Fruit fly (Drosophila melanogaster): ENCODE data around the gene Ubr3.

The Ubr3 gene

DNA sequence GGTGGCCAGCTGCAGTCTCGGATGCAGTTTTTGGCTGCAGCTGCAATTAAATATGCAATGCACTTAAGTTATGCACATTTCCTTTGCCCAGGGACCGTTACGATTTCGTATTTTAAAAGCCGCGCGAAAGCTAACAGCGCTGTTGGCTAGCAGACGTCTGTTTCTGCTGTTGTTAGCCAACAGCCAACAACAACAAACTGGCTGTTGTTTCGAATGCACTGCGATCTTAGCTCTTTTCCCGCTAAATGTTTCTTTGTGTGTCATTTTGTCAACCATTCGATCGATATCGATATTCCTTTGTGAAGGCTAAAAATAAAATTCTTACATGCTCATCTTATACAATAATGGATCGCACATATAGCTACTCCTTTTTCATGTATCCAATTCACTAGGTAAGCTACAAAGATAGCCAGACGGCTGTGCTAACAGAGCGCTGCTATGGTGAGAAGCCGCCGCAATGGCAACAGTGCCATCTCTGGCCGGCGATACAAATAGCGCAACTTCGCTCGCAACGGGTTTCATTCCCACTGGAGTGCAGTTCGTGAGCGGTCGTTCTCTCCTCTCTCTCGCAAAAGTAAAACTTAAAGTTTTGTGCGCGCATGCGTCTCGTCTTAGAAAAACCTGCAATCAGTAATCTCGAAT, 33.6 kb downstream of the Ubr3 start (continued):
- no peak for TF ChIP-seq exex (tag; optimal IDR thresholded peaks at IDR 0.05)
- TF ChIP-seq scrt (GFP tag; optimal IDR thresholded peaks at IDR 0.05) = no peak
- peak; percentile 26 for TF ChIP-seq grau (tag; optimal IDR thresholded peaks at IDR 0.05)
- no peak for TF ChIP-seq CG6254 (GFP tag; optimal IDR thresholded peaks at IDR 0.05)
- TF ChIP-seq CG8944 (GFP tag; optimal IDR thresholded peaks at IDR 0.05) = no peak
- no peak for TF ChIP-seq Ravus (GFP tag; IDR thresholded peaks at IDR 0.05)
- no peak for TF ChIP-seq Bgb (GFP tag; IDR thresholded peaks at IDR 0.05; ENCODE audit: partially characterized antibody)
- peak; percentile 80 for TF ChIP-seq CG4360 (GFP tag; IDR thresholded peaks at IDR 0.05)
- no peak for TF ChIP-seq Opbp (GFP tag; IDR thresholded peaks at IDR 0.05; ENCODE audit: partially characterized antibody)
- TF ChIP-seq CG18599 (GFP tag; optimal IDR thresholded peaks at IDR 0.05) = peak; percentile 18
- no peak for TF ChIP-seq CG13123 (GFP tag; optimal IDR thresholded peaks at IDR 0.05)
- 0 out of 3 replicates have a peak, but pooled peaks have one; percentile 13 for TF ChIP-seq Dbx (GFP tag; IDR thresholded peaks at IDR 0.05)
- TF ChIP-seq Trl (optimal IDR thresholded peaks at IDR 0.05) = peak; percentile 36 to 42
- no peak for TF ChIP-seq Trl (GFP tag; optimal IDR thresholded peaks at IDR 0.05)
- TF ChIP-seq CG10274 (GFP tag; optimal IDR thresholded peaks at IDR 0.05) = no peak
- peak; percentile 73 for TF ChIP-seq Med (GFP tag)
- TF ChIP-seq Dip3 (GFP tag; optimal IDR thresholded peaks at IDR 0.05) = no peak
- TF ChIP-seq CG6654 (GFP tag; optimal IDR thresholded peaks at IDR 0.05) = no peak
- TF ChIP-seq Fer2 (tag; optimal IDR thresholded peaks at IDR 0.05) = no peak
- peak; percentile 49 for TF ChIP-seq CG2712 (tag; optimal IDR thresholded peaks at IDR 0.05)
- peak; percentile 19 for TF ChIP-seq Nf-YC (tag; optimal IDR thresholded peaks at IDR 0.05)
- peak; percentile 83 for TF ChIP-seq CG2116 (GFP tag; optimal IDR thresholded peaks at IDR 0.05)
- TF ChIP-seq CG9817 (tag; optimal IDR thresholded peaks at IDR 0.05) = no peak
- no peak for TF ChIP-seq Rx (GFP tag; IDR thresholded peaks at IDR 0.05)
- TF ChIP-seq CG17328 (GFP tag; IDR thresholded peaks at IDR 0.05) = peak; percentile 33; the same call in 1 of the 2 replicates
- peak; percentile 11 for TF ChIP-seq CG15269 (tag; optimal IDR thresholded peaks at IDR 0.05)
- TF ChIP-seq phol (tag; optimal IDR thresholded peaks at IDR 0.05) = peak; percentile 34
- TF ChIP-seq CG4424 (GFP tag; optimal IDR thresholded peaks at IDR 0.05) = peak; percentile 16
- no peak for TF ChIP-seq CG14441 (GFP tag; IDR thresholded peaks at IDR 0.05)
- no peak for TF ChIP-seq CG1832 (GFP tag; optimal IDR thresholded peaks at IDR 0.05)
- TF ChIP-seq br (optimal IDR thresholded peaks at IDR 0.05) = no peak
- TF ChIP-seq pzg (GFP tag; optimal IDR thresholded peaks at IDR 0.05) = peak; percentile 41
- peak; percentile 64; the same call in 1 of the 2 replicates for TF ChIP-seq E2f2 (GFP tag; IDR thresholded peaks at IDR 0.05)
- no peak; the same call in 1 of the 2 replicates for TF ChIP-seq amos (GFP tag; IDR thresholded peaks at IDR 0.05; ENCODE audit: partially characterized antibody)
- TF ChIP-seq HLHmδ (GFP tag; optimal IDR thresholded peaks at IDR 0.05) = peak; percentile 32
- TF ChIP-seq CG12391 (tag; optimal IDR thresholded peaks at IDR 0.05) = peak; percentile 14
- no peak for TF ChIP-seq lola (GFP tag; optimal IDR thresholded peaks at IDR 0.05)
- TF ChIP-seq chif (GFP tag; optimal IDR thresholded peaks at IDR 0.05) = no peak
- no peak for TF ChIP-seq CG17802 (tag; optimal IDR thresholded peaks at IDR 0.05)
- peak; percentile 88 for TF ChIP-seq Tbp (GFP tag; optimal IDR thresholded peaks at IDR 0.05)
- TF ChIP-seq kni (GFP tag; optimal IDR thresholded peaks at IDR 0.05) = peak; percentile 54
- TF ChIP-seq nom (GFP tag; optimal IDR thresholded peaks at IDR 0.05) = peak; percentile 57
- no peak for TF ChIP-seq CG6272 (GFP tag; IDR thresholded peaks at IDR 0.05)
- peak; percentile 57 for TF ChIP-seq Myb (GFP tag; optimal IDR thresholded peaks at IDR 0.05)
- TF ChIP-seq CkIIα-i1 (GFP tag; IDR thresholded peaks at IDR 0.05) = no peak
- peak; percentile 14; the same call in 1 of the 2 replicates for TF ChIP-seq ato (GFP tag; IDR thresholded peaks at IDR 0.05; ENCODE audit: partially characterized antibody)
- no peak for TF ChIP-seq crol (GFP tag; IDR thresholded peaks at IDR 0.05)
- no peak for TF ChIP-seq Dip2 (GFP tag; IDR thresholded peaks at IDR 0.05)
- peak; percentile 32 for TF ChIP-seq CG1603 (tag; optimal IDR thresholded peaks at IDR 0.05)
- no peak for TF ChIP-seq dan (GFP tag; IDR thresholded peaks at IDR 0.05)

Data from whole organism, embryonic.